Fruit fly (Drosophila melanogaster) whole organism, wandering third instar larva: ENCODE data around the gene CG2202.

Experiments
- Abd-B ChIP-seq: fragments of >200 bp; optimal IDR thresholded peaks from 2 replicates; lab custom pipeline; 2017; ENCODE audit warnings: missing biosample characterization, missing genetic modification characterization
- Dfd ChIP-seq: fragments of >200 bp; optimal IDR thresholded peaks from 2 replicates; lab custom pipeline; 2017; ENCODE audit warnings: missing biosample characterization, missing genetic modification characterization
- HLH106 ChIP-seq: fragments of 200-800 bp; optimal IDR thresholded peaks from 3 replicates; lab custom pipeline; 2019; ENCODE audit warnings: missing biosample characterization, mild to moderate bottlenecking, missing genetic modification characterization, moderate library complexity
- Hnf4 ChIP-seq: fragments of 200-800 bp; sonication (Bioruptor generic); optimal IDR thresholded peaks from 2 replicates; lab custom pipeline; 2016; ENCODE audit warnings: missing biosample characterization, mild to moderate bottlenecking, missing genetic modification characterization
- Hr78 ChIP-seq: fragments of >200 bp; optimal IDR thresholded peaks from 2 replicates; lab custom pipeline; 2017; ENCODE audit warnings: missing biosample characterization, missing genetic modification characterization
- Mio ChIP-seq: sonication (Bioruptor generic); optimal IDR thresholded peaks from 2 replicates; lab custom pipeline; 2016; ENCODE audit warnings: missing biosample characterization, missing genetic modification characterization
- N ChIP-seq: fragments of >200 bp; optimal IDR thresholded peaks from 2 replicates; lab custom pipeline; 2018; ENCODE audit warnings: missing biosample characterization, missing external identifiers, missing genetic modification characterization
- OdsH ChIP-seq: fragments of 200-800 bp; sonication (Bioruptor generic); optimal IDR thresholded peaks from 2 replicates; lab custom pipeline; 2016; ENCODE audit warnings: missing biosample characterization, mild to moderate bottlenecking, missing genetic modification characterization
- dl ChIP-seq, 2 experiments: fragments of 175-275, 200-275 bp in 1 of 2; fragments of 200-275 bp in 1 of 2; sonication (Bioruptor generic); optimal IDR thresholded peaks; lab custom pipeline; 2018; ENCODE audit warnings: mild to moderate bottlenecking in 2 of 2, missing biosample characterization in 2 of 2, missing genetic modification characterization in 2 of 2, moderate library complexity in 2 of 2; ENCODE audit not compliant: partially characterized antibody in 2 of 2, insufficient read depth in 1 of 2
- dsf ChIP-seq: sonication (Bioruptor generic); optimal IDR thresholded peaks from 2 replicates; lab custom pipeline; 2016; ENCODE audit warnings: missing biosample characterization, missing genetic modification characterization, borderline replicate concordance
- ey ChIP-seq: fragments of 200-800 bp; sonication (Bioruptor generic); optimal IDR thresholded peaks from 2 replicates; lab custom pipeline; 2016; ENCODE audit warnings: missing biosample characterization, missing genetic modification characterization
- psq ChIP-seq: fragments of 200-800 bp; sonication (Bioruptor generic); optimal IDR thresholded peaks from 3 replicates; lab custom pipeline; 2017; ENCODE audit warnings: missing biosample characterization, mild to moderate bottlenecking, missing genetic modification characterization, moderate library complexity
- sage ChIP-seq: fragments of 200-800 bp; sonication (Bioruptor generic); optimal IDR thresholded peaks from 2 replicates; lab custom pipeline; 2016; ENCODE audit warnings: missing biosample characterization, mild to moderate bottlenecking, missing genetic modification characterization
- tai ChIP-seq: sonication (Bioruptor generic); optimal IDR thresholded peaks from 2 replicates; lab custom pipeline; 2016; ENCODE audit warnings: missing biosample characterization, missing genetic modification characterization

The CG2202 gene

dm6 chrX:10899665-10900064, 51.1 kb downstream of the CG2202 start, which contains the start of gene CG15208:
TSS of gene CG15208 (plus strand) at chrX:10899965.
- TF ChIP-seq dsf (GFP tag; lab: Kevin White, UChicago) (no peak), HLH106 (tag; lab: Kevin White, UChicago) (no peak), dl (GFP tag; optimal IDR thresholded peaks at IDR 0.05; lab: Kevin White, UChicago; ENCODE audit: insufficient read depth in 1 of 2, partially characterized antibody in 2 of 2) (no peak), Dfd (GFP tag; lab: Kevin White, UChicago) (no peak), sage (no peak), N (GFP tag; lab: Kevin White, UChicago) (no peak), Hr78 (GFP tag; lab: Kevin White, UChicago) (no peak), Hnf4 (GFP tag; lab: Kevin White, UChicago) (no peak), psq (GFP tag; lab: Kevin White, UChicago) (no peak), Mio (GFP tag; lab: Kevin White, UChicago) (no peak), Abd-B (no peak), ey (GFP tag; lab: Kevin White, UChicago) (no peak), OdsH (GFP tag; lab: Kevin White, UChicago) (no peak), tai (no peak)
- TF ChIP-seq, all 38 proteins: peak for 0
